Worm (Caenorhabditis elegans) whole organism, late embryonic: ENCODE results near the gene M7.12.

Source experiments
- C08G9.2 ChIP-seq: sonication (generic microtip); optimal IDR thresholded peaks from 2 replicates; lab custom pipeline; 2016; ENCODE audit warnings: mild to moderate bottlenecking, missing genetic modification characterization, moderate library complexity, missing compliant biosample characterization
- C38D4.7 ChIP-seq: fragments of 200-800 bp; sonication (Bioruptor generic); optimal IDR thresholded peaks from 2 replicates; lab custom pipeline; 2018; ENCODE audit warnings: mild to moderate bottlenecking, missing genetic modification characterization, moderate library complexity, missing compliant biosample characterization
- K09A11.1 ChIP-seq: sonication (generic microtip); optimal IDR thresholded peaks from 2 replicates; lab custom pipeline; 2017; ENCODE audit warnings: antibody characterized with exemption, mild to moderate bottlenecking, missing genetic modification characterization, missing compliant biosample characterization; ENCODE audit not compliant: insufficient read depth
- T23F11.4 ChIP-seq: fragments of 200-800 bp; sonication (Bioruptor generic); optimal IDR thresholded peaks from 2 replicates; lab custom pipeline; 2018; ENCODE audit warnings: mild to moderate bottlenecking, missing genetic modification characterization, missing compliant biosample characterization
- Y22D7AL.16 ChIP-seq: sonication (generic microtip); optimal IDR thresholded peaks from 2 replicates; lab custom pipeline; 2016; ENCODE audit warnings: missing genetic modification characterization, missing compliant biosample characterization
- ahr-1 ChIP-seq: sonication (generic microtip); optimal IDR thresholded peaks from 2 replicates; lab custom pipeline; 2016; ENCODE audit warnings: missing genetic modification characterization, missing compliant biosample characterization
- ama-1 ChIP-seq: fragments of 150-350 bp; optimal IDR thresholded peaks from 2 replicates; lab custom pipeline; 2014
- ceh-14 ChIP-seq: sonication (generic microtip); optimal IDR thresholded peaks from 2 replicates; lab custom pipeline; 2016; ENCODE audit warnings: missing genotype, missing genetic modification characterization, missing compliant biosample characterization
- ceh-18 ChIP-seq: sonication (generic microtip); optimal IDR thresholded peaks from 2 replicates; lab custom pipeline; 2016; ENCODE audit warnings: missing genetic modification characterization, missing compliant biosample characterization
- ceh-19 ChIP-seq: fragments of 200-800 bp; sonication (Bioruptor generic); optimal IDR thresholded peaks from 2 replicates; lab custom pipeline; 2018; ENCODE audit warnings: mild to moderate bottlenecking, missing genetic modification characterization, missing compliant biosample characterization
- ceh-2 ChIP-seq: sonication (generic microtip); optimal IDR thresholded peaks from 2 replicates; lab custom pipeline; 2016; ENCODE audit warnings: missing genotype, missing genetic modification characterization, missing compliant biosample characterization
- ceh-22 ChIP-seq: sonication (generic microtip); optimal IDR thresholded peaks from 2 replicates; lab custom pipeline; 2017; ENCODE audit warnings: missing biosample characterization, missing genetic modification characterization
- ceh-24 ChIP-seq: sonication (generic microtip); optimal IDR thresholded peaks from 2 replicates; lab custom pipeline; 2016; ENCODE audit warnings: mild to moderate bottlenecking, missing genetic modification characterization, missing compliant biosample characterization
- ceh-30 ChIP-seq: fragments of 150-350 bp; optimal IDR thresholded peaks from 2 replicates; lab custom pipeline; 2014; ENCODE audit warnings: missing biosample characterization, missing genetic modification characterization
- ceh-31 ChIP-seq: sonication (generic microtip); optimal IDR thresholded peaks from 2 replicates; lab custom pipeline; 2016; ENCODE audit warnings: missing genetic modification characterization, missing compliant biosample characterization
- ceh-34 ChIP-seq: sonication (generic microtip); optimal IDR thresholded peaks from 2 replicates; lab custom pipeline; 2016; ENCODE audit warnings: mild to moderate bottlenecking, missing genetic modification characterization, missing compliant biosample characterization
- ceh-48 ChIP-seq: sonication (generic microtip); optimal IDR thresholded peaks from 2 replicates; lab custom pipeline; 2016; ENCODE audit warnings: missing genetic modification characterization, inconsistent platforms, missing compliant biosample characterization
- ceh-6 ChIP-seq: fragments of 200-800 bp; sonication (Bioruptor generic); optimal IDR thresholded peaks from 2 replicates; lab custom pipeline; 2018; ENCODE audit warnings: mild to moderate bottlenecking, missing genetic modification characterization, missing compliant biosample characterization
- dmd-4 ChIP-seq: sonication (generic microtip); optimal IDR thresholded peaks from 2 replicates; lab custom pipeline; 2016; ENCODE audit warnings: borderline replicate concordance, missing genetic modification characterization, missing compliant biosample characterization
- dve-1 ChIP-seq: sonication (generic microtip); optimal IDR thresholded peaks from 2 replicates; lab custom pipeline; 2017; ENCODE audit warnings: antibody characterized with exemption, mild to moderate bottlenecking, missing genetic modification characterization, missing compliant biosample characterization
- elt-2 ChIP-seq: sonication (generic microtip); optimal IDR thresholded peaks from 2 replicates; lab custom pipeline; 2016; ENCODE audit warnings: missing genetic modification reagents, missing genetic modification characterization, missing compliant biosample characterization
- elt-4 ChIP-seq: sonication (generic microtip); optimal IDR thresholded peaks from 2 replicates; lab custom pipeline; 2016; ENCODE audit warnings: missing genetic modification characterization, missing compliant biosample characterization
- eyg-1 ChIP-seq: sonication (generic microtip); optimal IDR thresholded peaks from 2 replicates; lab custom pipeline; 2016; ENCODE audit warnings: missing genotype, missing genetic modification characterization, missing compliant biosample characterization
- fax-1 ChIP-seq: sonication (generic microtip); optimal IDR thresholded peaks from 2 replicates; lab custom pipeline; 2016; ENCODE audit warnings: missing genotype, missing genetic modification characterization, missing compliant biosample characterization
- fkh-10 ChIP-seq: fragments of 150-350 bp; optimal IDR thresholded peaks from 2 replicates; lab custom pipeline; 2014; ENCODE audit warnings: missing biosample characterization, missing genetic modification reagents, missing genetic modification characterization
- gmeb-2 ChIP-seq: sonication (generic microtip); optimal IDR thresholded peaks from 2 replicates; lab custom pipeline; 2016; ENCODE audit warnings: missing genetic modification characterization, inconsistent platforms, missing compliant biosample characterization
- hlh-13 ChIP-seq: fragments of 200-800 bp; sonication (Bioruptor generic); optimal IDR thresholded peaks from 2 replicates; lab custom pipeline; 2018; ENCODE audit warnings: mild to moderate bottlenecking, missing genetic modification characterization, missing compliant biosample characterization
- hlh-8 ChIP-seq: sonication (generic microtip); optimal IDR thresholded peaks from 2 replicates; lab custom pipeline; 2016; ENCODE audit warnings: missing genotype, missing genetic modification characterization, missing compliant biosample characterization
- madf-2 ChIP-seq: sonication (generic microtip); optimal IDR thresholded peaks from 2 replicates; lab custom pipeline; 2017; ENCODE audit warnings: missing genetic modification characterization, missing compliant biosample characterization
- nhr-11 ChIP-seq: fragments of 150-350 bp; optimal IDR thresholded peaks from 2 replicates; lab custom pipeline; 2014; ENCODE audit warnings: missing biosample characterization, missing genetic modification characterization
- nhr-232 ChIP-seq: sonication (generic microtip); optimal IDR thresholded peaks from 2 replicates; lab custom pipeline; 2016; ENCODE audit warnings: missing genetic modification characterization, missing compliant biosample characterization
- npax-4 ChIP-seq: sonication (generic microtip); optimal IDR thresholded peaks from 2 replicates; lab custom pipeline; 2016; ENCODE audit warnings: missing genetic modification characterization, missing compliant biosample characterization
- pag-3 ChIP-seq: sonication (generic microtip); optimal IDR thresholded peaks from 2 replicates; lab custom pipeline; 2016; ENCODE audit warnings: missing compliant biosample characterization, missing genetic modification characterization, borderline replicate concordance
- pat-9 ChIP-seq: fragments of 200-800 bp; sonication (Bioruptor generic); optimal IDR thresholded peaks from 2 replicates; lab custom pipeline; 2018; ENCODE audit warnings: mild to moderate bottlenecking, missing genetic modification characterization, moderate library complexity, missing compliant biosample characterization
- pax-1 ChIP-seq: fragments of 150-350 bp; optimal IDR thresholded peaks from 2 replicates; lab custom pipeline; 2014; ENCODE audit warnings: missing biosample characterization, missing genetic modification characterization
- pha-2 ChIP-seq: sonication (generic microtip); optimal IDR thresholded peaks from 2 replicates; lab custom pipeline; 2017; ENCODE audit warnings: mild to moderate bottlenecking, missing genetic modification characterization, missing compliant biosample characterization
- pha-4 ChIP-seq: fragments of 150-350 bp; optimal IDR thresholded peaks from 2 replicates; lab custom pipeline; 2018; ENCODE audit warnings: missing biosample characterization, missing genetic modification reagents, missing genetic modification characterization
- pqm-1 ChIP-seq: sonication (generic microtip); optimal IDR thresholded peaks from 2 replicates; lab custom pipeline; 2016; ENCODE audit warnings: missing genetic modification characterization, missing compliant biosample characterization
- ref-2 ChIP-seq: sonication (generic microtip); optimal IDR thresholded peaks from 2 replicates; lab custom pipeline; 2016; ENCODE audit warnings: missing genetic modification characterization, missing compliant biosample characterization
- rnt-1 ChIP-seq: sonication (generic microtip); optimal IDR thresholded peaks from 2 replicates; lab custom pipeline; 2016; ENCODE audit warnings: missing genetic modification characterization, missing compliant biosample characterization
- sdc-2 ChIP-seq: sonication (generic microtip); optimal IDR thresholded peaks from 2 replicates; lab custom pipeline; 2016; ENCODE audit warnings: missing genotype, missing genetic modification characterization, missing compliant biosample characterization
- sox-2 ChIP-seq: fragments of 200-800 bp; sonication (Bioruptor generic); IDR thresholded peaks from 2 replicates; pipeline ENCODE4 v1.3.6; 2022; ENCODE audit warnings: missing genetic modification reagents, missing genetic modification characterization, missing compliant biosample characterization
- sox-4 ChIP-seq: sonication (generic microtip); optimal IDR thresholded peaks from 2 replicates; lab custom pipeline; 2017; ENCODE audit warnings: mild to moderate bottlenecking, missing genetic modification characterization, inconsistent platforms, missing compliant biosample characterization
- syd-9 ChIP-seq: sonication (generic microtip); optimal IDR thresholded peaks from 2 replicates; lab custom pipeline; 2016; ENCODE audit warnings: mild to moderate bottlenecking, missing genetic modification characterization, moderate library complexity, missing compliant biosample characterization
- tbx-7 ChIP-seq: sonication (generic microtip); optimal IDR thresholded peaks from 2 replicates; lab custom pipeline; 2016; ENCODE audit warnings: missing genotype, missing genetic modification characterization, missing compliant biosample characterization
- ttx-3 ChIP-seq: sonication (generic microtip); optimal IDR thresholded peaks from 2 replicates; lab custom pipeline; 2016; ENCODE audit warnings: missing genetic modification reagents, missing genetic modification characterization, missing compliant biosample characterization
- unc-3 ChIP-seq, 2 experiments: fragments of 200-800 bp in 1 of 2; sonication (Bioruptor generic) in 1 of 2; sonication (generic microtip) in 1 of 2; conservative IDR thresholded peaks in 1 of 2; optimal IDR thresholded peaks in 1 of 2; 2 replicates each; pipeline versions ENCODE4 v1.3.6 to Lab custom; 2016 to 2022; ENCODE audit warnings: missing compliant biosample characterization in 2 of 2, missing genetic modification characterization in 2 of 2, missing genetic modification reagents in 1 of 2
- unc-55 ChIP-seq: sonication (generic microtip); optimal IDR thresholded peaks from 2 replicates; lab custom pipeline; 2017; ENCODE audit warnings: missing biosample characterization, missing genetic modification reagents, missing genetic modification characterization
- unc-86 ChIP-seq: sonication (generic microtip); optimal IDR thresholded peaks from 2 replicates; lab custom pipeline; 2016; ENCODE audit warnings: missing genetic modification characterization, missing compliant biosample characterization
- zip-5 ChIP-seq: sonication (generic microtip); optimal IDR thresholded peaks from 2 replicates; lab custom pipeline; 2016; ENCODE audit warnings: missing genetic modification characterization, missing compliant biosample characterization
- ztf-16 ChIP-seq: sonication (generic microtip); optimal IDR thresholded peaks from 2 replicates; lab custom pipeline; 2017; ENCODE audit warnings: missing genetic modification characterization, missing compliant biosample characterization

Gene M7.12

ce11 chrIV:11118837-11119491 is 21.2 kb upstream of the M7.12 start, which contains the start of the genes imp-2 and enpl-1 (continued):
- TF ChIP-seq pha-2 (no peak), ceh-19 (peak; percentile 53), npax-4 (tag; lab: Kevin White, UChicago) (no peak), ceh-22 (peak; percentile 6), ceh-24 (tag; lab: Kevin White, UChicago) (no peak), pqm-1 (tag; lab: Kevin White, UChicago) (peak; percentile 61), ceh-2 (peak; percentile 50), unc-86 (tag; lab: Kevin White, UChicago) (no peak), K09A11.1 (peak; percentile 60), dmd-4 (tag; lab: Kevin White, UChicago) (no peak), syd-9 (tag; lab: Kevin White, UChicago) (peak; percentile 42), fkh-10 (no peak), sox-2 (no peak), elt-4 (tag; lab: Kevin White, UChicago) (no peak), ahr-1 (tag; lab: Kevin White, UChicago) (no peak), ceh-34 (tag; lab: Kevin White, UChicago) (peak; percentile 80), pha-4 (tag; lab: Kevin White, UChicago) (no peak), ceh-31 (peak; percentile 91), nhr-11 (no peak), T23F11.4 (GFP tag; lab: Kevin White, UChicago) (no peak), pat-9 (tag; lab: Kevin White, UChicago) (no peak), tbx-7 (tag; lab: Kevin White, UChicago) (peak; percentile 58), sdc-2 (tag; lab: Kevin White, UChicago) (peak; percentile 51), ama-1 (no peak), C08G9.2 (peak; percentile 49), madf-2 (tag; lab: Kevin White, UChicago) (peak; percentile 28), ceh-18 (tag; lab: Kevin White, UChicago) (peak; percentile 61), dve-1 (peak; percentile 51), unc-3 (GFP tag; conservative IDR thresholded peaks at IDR 0.05; lab: Robert Waterston, UW) (peak; percentile 12; the same call in 1 of the 2 replicates), unc-3 (tag; optimal IDR thresholded peaks at IDR 0.05; lab: Kevin White, UChicago) (peak; percentile 13), sox-4 (tag; lab: Kevin White, UChicago) (peak; percentile 25), nhr-232 (tag; lab: Kevin White, UChicago) (no peak), gmeb-2 (no peak), C38D4.7 (no peak), ztf-16 (peak; percentile 50), fax-1 (no peak), ref-2 (tag; lab: Kevin White, UChicago) (peak; percentile 85), ceh-6 (GFP tag; lab: Kevin White, UChicago) (no peak), pax-1 (tag; lab: Kevin White, UChicago) (peak; percentile 51), eyg-1 (tag; lab: Kevin White, UChicago) (no peak), ceh-30 (tag; lab: Kevin White, UChicago) (no peak), rnt-1 (no peak), hlh-8 (tag; lab: Kevin White, UChicago) (peak; percentile 42), ttx-3 (peak; percentile 20)

ce11 chrIV:11112641-11113040 is 14.9 kb upstream of the M7.12 start, which contains the start of gene clc-9:
clc-9 (plus strand) TSS chrIV:11112941.
- TF ChIP-seq unc-55 (GFP tag; lab: Kevin White, UChicago) (no peak), madf-2 (tag; lab: Kevin White, UChicago) (no peak), hlh-13 (no peak), ahr-1 (tag; lab: Kevin White, UChicago) (no peak), npax-4 (tag; lab: Kevin White, UChicago) (no peak), nhr-232 (tag; lab: Kevin White, UChicago) (no peak), ceh-48 (tag; lab: Kevin White, UChicago) (no peak), Y22D7AL.16 (no peak), ceh-30 (tag; lab: Kevin White, UChicago) (no peak), ceh-31 (no peak), ceh-19 (no peak), elt-2 (tag; lab: Kevin White, UChicago) (no peak), tbx-7 (tag; lab: Kevin White, UChicago) (no peak), ceh-14 (no peak), pat-9 (tag; lab: Kevin White, UChicago) (no peak), pag-3 (tag; lab: Kevin White, UChicago) (no peak), zip-5 (tag; lab: Kevin White, UChicago) (no peak)
